Fruit fly (Drosophila melanogaster): ENCODE data around the gene Rack1.

DNA sequence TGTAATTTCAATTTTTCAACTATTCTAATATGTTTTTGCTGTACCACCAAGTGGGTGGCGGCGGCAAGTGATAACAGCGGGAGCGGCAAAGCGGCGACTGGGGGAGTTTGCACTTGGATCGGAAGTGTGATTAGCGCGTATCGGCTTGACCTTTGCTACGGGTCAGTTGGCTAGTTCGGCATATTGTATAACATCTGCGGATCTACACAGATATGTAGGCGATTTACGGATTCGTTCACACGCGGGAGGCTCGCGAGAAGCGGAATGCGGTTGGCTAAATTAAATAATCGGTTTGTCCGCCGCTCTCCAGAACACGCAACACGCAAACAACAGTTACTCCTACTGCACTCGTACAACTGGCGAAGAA lies 37.1 kb downstream of the Rack1 start:
- TF ChIP-seq ss (GFP tag; optimal IDR thresholded peaks at IDR 0.05) (no peak), CG3919 (GFP tag; optimal IDR thresholded peaks at IDR 0.05) (no peak), vri (GFP tag; optimal IDR thresholded peaks at IDR 0.05) (no peak), Hr4 (GFP tag; optimal IDR thresholded peaks at IDR 0.05) (no peak), Gug (GFP tag; IDR thresholded peaks at IDR 0.05) (no peak)

All from whole organism, prepupa.